Worm (Caenorhabditis elegans): ENCODE measurements around the gene plpp-1.1.
A peak's percentile ranks its signal among the peaks of the same experiment; 100 is the strongest.

- TF ChIP-seq lsy-2 (tag; optimal IDR thresholded peaks at IDR 0.05) (peak in 1 of 2 experiments; percentile 50), lin-11 (tag; optimal IDR thresholded peaks at IDR 0.05) (no peak), nhr-23 (tag; optimal IDR thresholded peaks at IDR 0.05) (no peak), ama-1 (optimal IDR thresholded peaks at IDR 0.05) (no peak), snpc-4 (tag; optimal IDR thresholded peaks at IDR 0.05) (no peak), elt-3 (tag; optimal IDR thresholded peaks at IDR 0.05) (no peak), nhr-10 (tag; optimal IDR thresholded peaks at IDR 0.05) (no peak), R02D3.7 (tag; optimal IDR thresholded peaks at IDR 0.05) (no peak), unc-62 (GFP tag; optimal IDR thresholded peaks at IDR 0.05) (no peak), lin-39 (tag; optimal IDR thresholded peaks at IDR 0.05) (no peak), F13H6.1 (tag; optimal IDR thresholded peaks at IDR 0.05) (peak; percentile 47), alr-1 (tag; optimal IDR thresholded peaks at IDR 0.05) (no peak), nhr-77 (tag; optimal IDR thresholded peaks at IDR 0.05) (no peak), mab-5 (tag; optimal IDR thresholded peaks at IDR 0.05) (peak; percentile 14)
Measured at ce11 chrII:3956744-3957143, 29.0 kb upstream of the plpp-1.1 start.
